Fruit fly (Drosophila melanogaster) S2 (cell line): Measurements from ENCODE around the gene abd-A.

Experiments
- CG8478 ChIP-seq: fragments of >200 bp; optimal IDR thresholded peaks from 2 replicates; lab custom pipeline; 2018
- CTCF ChIP-seq, 2 experiments: fragments of >200 bp; optimal IDR thresholded peaks; 2 replicates each; lab custom pipeline; 2018

- TF ChIP-seq CG8478 (no peak), CTCF (optimal IDR thresholded peaks at IDR 0.05; lab: Kevin White, UChicago) (no peak)
Observed at dm6 chr3R:16822015-16822414, 7.8 kb downstream of the abd-A start.
